Fruit fly (Drosophila melanogaster): ENCODE results near the gene Trm7-34.

DNA sequence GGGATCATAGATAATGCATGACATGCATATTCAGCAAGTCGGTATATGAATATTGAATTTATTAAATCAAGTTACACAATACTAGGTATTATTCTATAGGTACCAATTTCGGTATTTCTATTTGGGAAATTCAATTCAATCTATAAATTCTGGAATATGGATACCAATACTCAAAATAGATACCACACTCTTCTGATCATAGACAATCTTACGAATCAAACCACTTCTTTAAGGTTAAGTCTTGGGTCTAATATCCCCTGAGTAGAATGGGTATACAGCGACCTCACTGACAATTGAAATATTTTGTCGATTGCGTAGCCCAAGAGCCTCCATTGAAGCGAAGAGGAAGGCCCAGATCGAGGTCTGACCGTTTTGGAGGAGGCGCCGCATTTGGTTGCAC is 40.9 kb downstream of the Trm7-34 start:
- TF ChIP-seq CG34367 (tag; optimal IDR thresholded peaks at IDR 0.05) (no peak), fd96Ca (GFP tag; IDR thresholded peaks at IDR 0.05) (no peak), CG4496 (GFP tag; IDR thresholded peaks at IDR 0.05) (no peak), D1 (tag; optimal IDR thresholded peaks at IDR 0.05) (no peak), rn (GFP tag; IDR thresholded peaks at IDR 0.05) (no peak), CG14655 (GFP tag; optimal IDR thresholded peaks at IDR 0.05) (no peak), CG13204 (GFP tag; optimal IDR thresholded peaks at IDR 0.05) (no peak), gl (tag; optimal IDR thresholded peaks at IDR 0.05) (no peak), CG32121 (GFP tag; IDR thresholded peaks at IDR 0.05) (no peak)
